Fruit fly (Drosophila melanogaster): ENCODE results near the gene Coq7.
A peak's percentile ranks its signal among the peaks of the same experiment; 100 is the strongest.

Coq7 gene

dm6 chrX:6770924-6771323 is at the start of gene Coq7:
Coq7 (plus strand) TSS chrX:6771225.
- peak; percentile 90 for TF ChIP-seq CG17801 (GFP tag; optimal IDR thresholded peaks at IDR 0.05; ENCODE audit: partially characterized antibody)

DNA sequence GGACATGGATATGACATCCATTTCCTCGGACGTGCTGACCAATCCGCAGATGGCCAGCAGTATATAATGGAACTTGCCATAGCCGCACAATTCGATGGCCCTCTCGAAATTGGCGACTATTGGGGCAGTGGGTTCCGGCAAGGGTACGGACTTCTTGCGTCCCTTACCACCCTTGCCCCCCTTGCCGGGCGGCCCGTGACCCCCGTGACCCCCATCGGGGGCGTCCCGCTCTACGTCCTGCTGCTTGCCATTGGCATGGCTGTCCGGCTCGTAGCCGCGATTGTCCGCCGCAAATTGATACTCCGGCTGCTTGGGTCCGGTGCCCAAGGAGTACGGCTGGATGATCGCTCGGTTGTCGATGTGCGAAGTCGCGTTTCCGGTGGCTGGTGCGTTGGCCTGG is 47.4 kb upstream of the Coq7 start:
- TF ChIP-seq CG17801 (GFP tag; optimal IDR thresholded peaks at IDR 0.05; ENCODE audit: partially characterized antibody) = no peak

- no peak for TF ChIP-seq CG17801 (GFP tag; optimal IDR thresholded peaks at IDR 0.05; ENCODE audit: partially characterized antibody)
These were observed 46.0 kb upstream of the Coq7 start for dm6 chrX:6724904-6725505.

DNA sequence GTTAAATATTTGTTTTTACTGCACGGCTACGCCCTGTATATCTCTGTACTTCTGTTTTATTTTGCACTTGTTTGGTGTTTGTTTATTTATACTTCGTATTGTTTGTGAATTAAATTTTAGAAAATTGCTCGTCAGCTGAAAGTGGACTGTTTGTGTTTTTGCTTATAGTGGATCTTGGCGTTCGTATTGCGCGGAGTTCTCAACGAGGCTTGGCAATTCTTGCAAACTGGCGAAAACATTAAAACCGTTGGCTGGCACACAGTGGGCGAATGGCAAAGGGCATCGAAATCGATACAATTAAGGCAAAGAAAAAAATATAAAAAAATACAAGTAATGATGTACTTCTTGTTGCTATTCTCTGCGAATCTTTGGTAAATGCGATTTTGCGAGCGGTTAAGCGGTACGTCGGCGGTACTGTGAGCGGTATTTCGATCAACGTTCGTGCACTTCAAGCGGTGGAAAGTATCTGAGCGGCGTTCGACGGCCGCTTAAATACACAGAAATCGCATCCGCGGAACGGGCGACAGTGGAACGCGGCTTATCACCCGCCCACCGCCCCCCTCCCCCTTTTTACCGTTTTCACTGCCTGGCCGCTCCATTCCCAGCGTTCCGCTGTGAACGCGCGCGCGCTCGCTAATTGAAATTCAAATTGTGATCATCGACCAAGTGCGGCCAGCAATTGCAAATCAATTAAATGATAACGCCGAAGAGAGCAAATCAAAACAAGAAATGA is 44.1 kb upstream of the Coq7 start:
- no peak for TF ChIP-seq CG17801 (GFP tag; optimal IDR thresholded peaks at IDR 0.05; ENCODE audit: partially characterized antibody)

- no peak for TF ChIP-seq CG17801 (GFP tag; optimal IDR thresholded peaks at IDR 0.05; ENCODE audit: partially characterized antibody)
These were observed 42.3 kb upstream of the Coq7 start for dm6 chrX:6728597-6729158.

DNA sequence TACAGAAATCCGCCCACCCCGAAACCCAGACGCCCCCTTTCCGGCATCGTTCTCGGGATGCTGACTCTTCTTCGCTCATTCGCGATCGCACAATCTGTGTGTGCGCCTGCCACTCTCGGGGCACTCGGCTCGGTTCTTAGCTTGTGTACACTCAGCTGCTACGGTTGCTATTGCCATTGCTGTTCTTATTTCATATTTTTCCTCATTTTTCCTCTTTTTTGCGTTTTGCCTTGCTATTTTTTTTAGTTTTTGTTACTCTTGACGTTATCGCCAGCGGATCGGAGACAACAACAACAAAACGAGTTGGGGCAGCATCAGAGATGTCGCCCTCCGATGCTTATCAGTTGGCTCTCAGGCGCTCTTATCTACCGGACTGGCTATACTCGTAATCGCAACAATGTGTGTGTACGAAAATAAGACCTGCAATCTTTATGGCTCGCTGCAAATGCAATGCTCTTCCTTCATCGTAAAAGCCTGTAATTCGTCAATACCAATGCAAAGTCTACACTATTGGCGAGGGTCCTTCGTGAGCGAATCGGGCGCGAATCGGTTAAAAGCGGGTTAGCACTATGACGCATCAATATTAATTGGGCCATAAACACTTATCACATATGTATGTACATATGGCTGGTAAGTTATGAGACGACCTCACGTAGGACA is 40.3 kb upstream of the Coq7 start:
- TF ChIP-seq CG17801 (GFP tag; optimal IDR thresholded peaks at IDR 0.05; ENCODE audit: partially characterized antibody) = no peak

DNA sequence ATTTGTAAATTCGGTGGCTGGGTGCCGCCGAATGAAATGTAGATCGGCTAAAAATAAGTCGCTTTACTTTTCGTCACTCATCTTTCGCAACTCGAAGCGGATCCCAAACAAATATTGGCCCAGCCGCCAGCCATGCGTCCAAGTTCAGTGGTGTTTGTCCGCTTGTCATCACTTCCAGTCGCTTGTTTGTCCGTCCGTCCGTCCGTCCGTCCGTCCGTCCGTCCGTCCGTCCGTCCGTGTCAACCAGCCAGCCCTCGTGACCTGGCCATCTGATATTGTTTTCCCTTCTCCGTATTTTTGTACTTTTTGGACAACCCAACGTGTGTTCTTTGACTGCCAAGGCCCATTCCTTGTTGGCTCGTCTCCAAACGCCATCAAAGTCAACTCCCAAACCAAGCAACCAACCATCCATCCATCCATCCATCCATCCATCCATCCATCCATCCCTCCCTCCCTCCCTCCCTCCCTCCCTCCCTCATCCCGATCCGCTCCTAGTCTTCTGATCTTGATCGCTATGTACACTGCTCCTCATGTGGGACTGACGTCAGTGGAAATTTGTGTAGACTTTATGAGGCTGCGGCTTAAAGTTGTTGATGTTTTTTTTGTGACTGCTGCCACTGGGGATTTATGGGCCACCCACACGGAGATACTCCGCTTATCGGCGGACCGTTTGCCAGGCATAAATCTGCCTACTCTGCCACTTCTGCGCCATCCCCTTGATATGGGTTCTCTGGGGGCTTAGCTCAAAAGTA is 37.6 kb upstream of the Coq7 start:
- TF ChIP-seq CG17801 (GFP tag; optimal IDR thresholded peaks at IDR 0.05; ENCODE audit: partially characterized antibody) = peak; percentile 0

dm6 chrX:6739936-6740668 is 30.9 kb upstream of the Coq7 start, which contains the start of gene CG3168:
CG3168 (minus strand) TSS chrX:6739986.
- TF ChIP-seq CG17801 (GFP tag; optimal IDR thresholded peaks at IDR 0.05; ENCODE audit: partially characterized antibody) = no peak

DNA sequence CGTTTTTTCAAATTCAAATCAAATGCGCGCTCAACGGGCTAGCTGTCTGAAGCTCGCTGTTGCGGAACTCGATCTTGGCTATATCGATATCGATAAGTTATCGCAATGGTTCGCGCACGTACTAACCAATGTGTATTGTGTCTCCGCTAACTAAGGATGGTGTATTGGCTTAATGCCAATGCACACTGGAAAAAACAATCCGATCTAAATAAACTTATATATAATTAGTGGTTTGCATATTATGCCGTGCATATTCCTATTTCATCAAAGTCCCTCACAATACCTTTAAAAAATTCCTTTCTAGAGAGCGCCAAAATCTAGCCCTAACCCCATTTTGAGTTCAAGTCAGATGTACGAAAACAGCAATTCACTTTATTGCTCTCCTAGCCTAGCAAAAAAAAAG is 29.8 kb upstream of the Coq7 start:
- TF ChIP-seq CG17801 (GFP tag; optimal IDR thresholded peaks at IDR 0.05; ENCODE audit: partially characterized antibody) = peak; percentile 26

DNA sequence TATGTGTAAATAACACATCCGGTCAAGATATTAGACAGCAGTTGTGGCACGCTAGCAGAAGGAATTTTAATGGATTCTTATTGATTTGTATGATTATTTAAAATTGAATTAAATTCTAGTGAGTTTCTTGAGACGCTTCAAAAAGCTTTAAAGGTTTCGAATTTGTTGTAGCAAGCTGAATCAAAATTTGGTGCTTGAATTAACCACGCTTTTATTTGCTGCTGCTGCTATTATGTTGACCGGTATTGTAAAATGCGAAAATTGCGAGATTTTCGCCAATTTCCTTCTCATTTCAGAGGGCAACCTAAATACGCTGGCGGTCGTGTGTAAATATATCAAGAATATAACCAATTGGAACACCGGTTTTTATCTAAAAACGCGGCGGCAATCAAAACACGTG is 27.8 kb upstream of the Coq7 start:
- TF ChIP-seq CG17801 (GFP tag; optimal IDR thresholded peaks at IDR 0.05; ENCODE audit: partially characterized antibody) = no peak

- peak; percentile 72 for TF ChIP-seq CG17801 (GFP tag; optimal IDR thresholded peaks at IDR 0.05; ENCODE audit: partially characterized antibody)
These were observed 26.9 kb upstream of the Coq7 start, which contains the start of gene RpL17 for dm6 chrX:6744088-6744487. RpL17 (minus strand) TSS chrX:6744238.

DNA sequence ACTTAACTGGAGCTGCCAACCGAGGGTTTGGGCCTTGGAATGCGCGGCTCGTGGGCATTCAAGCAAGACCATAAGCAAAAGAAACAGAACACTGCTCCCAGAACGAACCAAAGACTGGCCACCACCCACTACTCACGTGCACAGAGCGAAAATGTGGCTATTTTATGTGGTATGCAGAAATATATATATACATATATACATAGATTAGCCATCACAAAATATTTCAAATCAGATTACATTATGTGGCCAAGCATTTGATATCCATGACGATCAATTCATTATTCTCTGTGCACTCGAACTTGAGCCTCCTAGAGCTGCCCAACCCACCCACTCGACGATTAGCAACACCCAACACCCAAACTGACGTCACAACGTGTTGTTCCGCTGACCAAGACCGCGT is 25.5 kb upstream of the Coq7 start:
- TF ChIP-seq CG17801 (GFP tag; optimal IDR thresholded peaks at IDR 0.05; ENCODE audit: partially characterized antibody) = no peak

DNA sequence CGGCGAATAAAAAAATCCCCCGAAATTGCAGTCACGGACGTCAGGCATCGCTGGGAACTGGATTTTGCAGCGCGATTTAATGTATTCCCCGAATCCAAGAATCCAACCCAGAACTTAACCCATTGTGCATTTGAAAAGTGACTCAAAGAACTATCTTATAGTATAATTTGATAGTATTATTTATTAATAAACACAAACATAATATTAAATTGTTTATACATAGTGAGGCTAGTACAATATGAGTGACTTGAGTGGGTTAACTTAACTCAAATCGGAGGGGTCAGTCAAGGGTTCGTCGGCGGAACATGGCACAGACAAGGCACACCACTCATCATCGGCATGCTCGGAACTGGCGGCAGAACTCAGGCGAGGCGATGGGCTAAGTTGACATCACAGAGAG is 24.8 kb upstream of the Coq7 start:
- TF ChIP-seq CG17801 (GFP tag; optimal IDR thresholded peaks at IDR 0.05; ENCODE audit: partially characterized antibody) = no peak

DNA sequence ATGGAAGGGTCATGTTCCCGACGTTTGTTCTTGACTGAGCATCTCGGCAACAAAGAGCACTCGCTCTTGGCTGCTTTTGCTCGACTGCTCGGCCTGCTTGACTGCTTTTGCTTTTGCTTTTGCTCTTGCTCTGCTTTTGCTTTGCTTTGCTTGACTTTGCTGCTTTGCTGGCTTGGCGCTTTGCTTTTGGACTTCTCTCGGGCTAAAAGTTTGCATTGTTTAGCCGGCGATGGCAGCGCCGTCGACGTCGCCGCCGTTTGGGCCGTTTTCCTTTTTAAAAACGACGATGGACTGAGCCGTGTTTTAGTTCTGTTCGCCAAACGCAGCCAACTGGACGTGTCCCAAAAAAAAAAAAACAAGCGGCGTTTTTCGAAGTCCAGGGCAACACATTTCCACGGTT is 23.8 kb upstream of the Coq7 start, which contains the start of gene CG14439:
Gene CG14439, plus strand, starts transcription at position 301 of the 400 bp plus-strand sequence.
- no peak for TF ChIP-seq CG17801 (GFP tag; optimal IDR thresholded peaks at IDR 0.05; ENCODE audit: partially characterized antibody)

All from ovary, adult (tissue).